Worm (Caenorhabditis elegans) whole organism, mixed stage, embryonic: ENCODE measurements around the gene duxl-1.

Experiments
- blmp-1 ChIP-seq: fragments of 150-350 bp; optimal IDR thresholded peaks from 2 replicates; lab custom pipeline; 2014; ENCODE audit warnings: missing biosample characterization, missing genetic modification characterization
- ceh-39 ChIP-seq: fragments of 150-350 bp; optimal IDR thresholded peaks from 2 replicates; lab custom pipeline; 2014; ENCODE audit warnings: missing biosample characterization, missing genetic modification characterization
- ceh-83 ChIP-seq: fragments of 200-800 bp; sonication (Bioruptor generic); optimal IDR thresholded peaks from 2 replicates; lab custom pipeline; 2018; ENCODE audit warnings: mild to moderate bottlenecking, missing genetic modification characterization, missing compliant biosample characterization
- ces-1 ChIP-seq: fragments of 150-350 bp; optimal IDR thresholded peaks from 2 replicates; lab custom pipeline; 2014; ENCODE audit warnings: missing biosample characterization, missing genetic modification reagents, missing genetic modification characterization
- elt-3 ChIP-seq: fragments of 150-350 bp; optimal IDR thresholded peaks from 2 replicates; lab custom pipeline; 2014; ENCODE audit warnings: missing biosample characterization, missing genetic modification characterization
- flh-1 ChIP-seq: fragments of 200-800 bp; sonication (Bioruptor generic); optimal IDR thresholded peaks from 2 replicates; lab custom pipeline; 2018; ENCODE audit warnings: mild to moderate bottlenecking, missing genetic modification characterization, moderate library complexity, missing compliant biosample characterization
- lin-13 ChIP-seq: fragments of 150-350 bp; optimal IDR thresholded peaks from 2 replicates; lab custom pipeline; 2014; ENCODE audit warnings: missing biosample characterization, missing genetic modification characterization
- lsy-2 ChIP-seq: fragments of 150-350 bp; optimal IDR thresholded peaks from 2 replicates; lab custom pipeline; 2014; ENCODE audit warnings: missing biosample characterization, missing genetic modification characterization
- nhr-237 ChIP-seq: fragments of 150-350 bp; optimal IDR thresholded peaks from 2 replicates; lab custom pipeline; 2014; ENCODE audit warnings: missing biosample characterization, missing genetic modification characterization
- nhr-28 ChIP-seq: fragments of 150-350 bp; optimal IDR thresholded peaks from 2 replicates; lab custom pipeline; 2014; ENCODE audit warnings: missing biosample characterization, missing genetic modification characterization
- nhr-76 ChIP-seq: sonication (generic microtip); optimal IDR thresholded peaks from 2 replicates; lab custom pipeline; 2017; ENCODE audit warnings: missing biosample characterization, missing genetic modification characterization
- pha-4 ChIP-seq: fragments of 150-350 bp; optimal IDR thresholded peaks from 2 replicates; lab custom pipeline; 2018; ENCODE audit warnings: missing biosample characterization, missing genetic modification reagents, missing genetic modification characterization
- snpc-4 ChIP-seq: fragments of 150-350 bp; optimal IDR thresholded peaks from 2 replicates; lab custom pipeline; 2014; ENCODE audit warnings: missing biosample characterization, missing genetic modification characterization
- sptf-1 ChIP-seq: sonication (generic microtip); optimal IDR thresholded peaks from 2 replicates; lab custom pipeline; 2017; ENCODE audit warnings: mild to moderate bottlenecking, missing genetic modification characterization, moderate library complexity, missing compliant biosample characterization

DNA sequence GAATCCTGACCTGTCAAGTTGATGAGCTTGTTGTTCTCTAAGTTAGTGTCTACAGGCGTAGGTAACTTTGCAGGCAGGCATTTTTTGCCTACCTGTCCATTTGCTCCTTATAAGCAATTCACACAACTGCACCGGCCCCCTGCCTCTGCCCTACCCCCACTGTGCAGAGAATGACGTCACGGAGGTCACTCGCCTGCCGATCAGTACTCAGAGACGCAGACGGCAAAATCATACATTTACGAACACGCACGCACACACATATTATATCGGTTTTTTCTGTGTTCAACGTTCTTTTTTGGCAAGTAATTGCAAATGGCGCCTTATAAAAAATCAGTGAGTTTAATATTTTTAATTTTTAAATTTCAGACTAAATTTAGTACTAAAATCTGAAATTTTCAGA, at the start of gene duxl-1:
- no peak for TF ChIP-seq sptf-1
- TF ChIP-seq ceh-39 (tag; lab: Kevin White, UChicago): peak; percentile 93
- peak; percentile 31 for TF ChIP-seq pha-4 (tag; lab: Kevin White, UChicago)
- no peak for TF ChIP-seq lin-13 (tag; lab: Kevin White, UChicago)
- no peak for TF ChIP-seq lsy-2 (tag; lab: Kevin White, UChicago)
- no peak for TF ChIP-seq nhr-28 (tag; lab: Kevin White, UChicago)
- TF ChIP-seq snpc-4 (tag; lab: Kevin White, UChicago): no peak
- no peak for TF ChIP-seq ces-1 (GFP tag; lab: Kevin White, UChicago)
- TF ChIP-seq nhr-76 (tag; lab: Kevin White, UChicago): no peak
- no peak for TF ChIP-seq ceh-83
- TF ChIP-seq nhr-237 (tag; lab: Kevin White, UChicago): no peak
- TF ChIP-seq blmp-1 (tag; lab: Kevin White, UChicago): no peak
- TF ChIP-seq elt-3 (tag; lab: Kevin White, UChicago): no peak
- TF ChIP-seq flh-1: no peak
